Worm (Caenorhabditis elegans): ENCODE measurements around the gene cyp-29A4.

cyp-29A4 gene

ce11 chrV:9666394-9666793 is 11.8 kb downstream of the cyp-29A4 start, which contains the start of gene ZK287.1:
Gene ZK287.1, plus strand, starts transcription at chrV:9666694.
- TF ChIP-seq zag-1 (tag; optimal IDR thresholded peaks at IDR 0.05) (peak; percentile 28), egl-27 (tag; optimal IDR thresholded peaks at IDR 0.05) (peak; percentile 29), elt-1 (tag; optimal IDR thresholded peaks at IDR 0.05) (no peak), unc-55 (GFP tag; optimal IDR thresholded peaks at IDR 0.05) (peak; percentile 35)

ce11 chrV:9672495-9672894 is 17.9 kb downstream of the cyp-29A4 start:
- no peak for TF ChIP-seq unc-55 (GFP tag; optimal IDR thresholded peaks at IDR 0.05)
- no peak for TF ChIP-seq nhr-237 (tag; optimal IDR thresholded peaks at IDR 0.05)
- TF ChIP-seq blmp-1 (tag; optimal IDR thresholded peaks at IDR 0.05; ENCODE audit: insufficient read depth) = no peak
- TF ChIP-seq elt-3 (tag; optimal IDR thresholded peaks at IDR 0.05) = no peak
- TF ChIP-seq egl-27 (tag; optimal IDR thresholded peaks at IDR 0.05) = no peak
- TF ChIP-seq lin-39 (tag; optimal IDR thresholded peaks at IDR 0.05) = no peak
- TF ChIP-seq nhr-25 (tag; optimal IDR thresholded peaks at IDR 0.05) = no peak
- TF ChIP-seq ama-1 (optimal IDR thresholded peaks at IDR 0.05) = no peak
- no peak for TF ChIP-seq ceh-16 (tag; optimal IDR thresholded peaks at IDR 0.05)
- no peak for TF ChIP-seq ZK546.5 (tag; optimal IDR thresholded peaks at IDR 0.05)

- TF ChIP-seq nhr-10 (tag; optimal IDR thresholded peaks at IDR 0.05) = no peak
- no peak for TF ChIP-seq ztf-11 (tag; optimal IDR thresholded peaks at IDR 0.05)
- TF ChIP-seq C34F6.9 (tag; optimal IDR thresholded peaks at IDR 0.05) = peak; percentile 32
- TF ChIP-seq ztf-1 (GFP tag; conservative IDR thresholded peaks at IDR 0.05) = no peak
- TF ChIP-seq elt-3 (tag; optimal IDR thresholded peaks at IDR 0.05) = no peak
- no peak for TF ChIP-seq sma-3 (GFP tag; optimal IDR thresholded peaks at IDR 0.05)
These were observed 18.8 kb downstream of the cyp-29A4 start, which contains the start of gene sulp-8 for ce11 chrV:9673199-9673843. Gene sulp-8, minus strand, starts transcription at chrV:9673667.

DNA sequence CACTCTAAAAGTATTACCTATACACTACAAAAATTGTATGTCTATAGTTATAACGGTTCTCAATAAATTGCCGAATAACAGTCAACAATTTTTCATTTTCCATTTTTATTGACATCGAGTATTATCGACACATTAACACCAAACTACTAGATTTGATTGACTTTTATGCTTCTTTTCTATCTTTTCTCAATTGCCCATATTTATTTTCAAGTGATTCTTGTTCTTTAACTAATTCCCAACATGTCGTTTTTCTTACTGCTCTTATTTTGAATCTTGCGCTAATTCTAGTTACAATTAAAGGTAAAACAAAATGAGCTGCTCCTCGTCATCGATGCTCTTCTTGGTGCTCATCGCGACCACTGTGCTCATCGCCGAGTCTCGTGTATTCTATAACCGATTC is 23.4 kb downstream of the cyp-29A4 start, which contains the start of gene cthd-1:
Gene cthd-1 (plus strand): TSS at position 301 of the 400 bp plus-strand sequence.
- no peak for TF ChIP-seq fos-1 (tag; optimal IDR thresholded peaks at IDR 0.05)
- TF ChIP-seq ztf-4 (tag; optimal IDR thresholded peaks at IDR 0.05) = no peak

ce11 chrV:9679166-9679565 is 24.6 kb downstream of the cyp-29A4 start, which contains the start of gene ZK287.9:
Gene ZK287.9, plus strand, starts transcription at chrV:9679357.
- TF ChIP-seq mbf-1 (tag; optimal IDR thresholded peaks at IDR 0.05) (no peak), egl-27 (tag; optimal IDR thresholded peaks at IDR 0.05) (no peak), peb-1 (tag; optimal IDR thresholded peaks at IDR 0.05) (no peak), C34F6.9 (tag; optimal IDR thresholded peaks at IDR 0.05) (no peak), fos-1 (tag; optimal IDR thresholded peaks at IDR 0.05) (peak; percentile 63)

DNA sequence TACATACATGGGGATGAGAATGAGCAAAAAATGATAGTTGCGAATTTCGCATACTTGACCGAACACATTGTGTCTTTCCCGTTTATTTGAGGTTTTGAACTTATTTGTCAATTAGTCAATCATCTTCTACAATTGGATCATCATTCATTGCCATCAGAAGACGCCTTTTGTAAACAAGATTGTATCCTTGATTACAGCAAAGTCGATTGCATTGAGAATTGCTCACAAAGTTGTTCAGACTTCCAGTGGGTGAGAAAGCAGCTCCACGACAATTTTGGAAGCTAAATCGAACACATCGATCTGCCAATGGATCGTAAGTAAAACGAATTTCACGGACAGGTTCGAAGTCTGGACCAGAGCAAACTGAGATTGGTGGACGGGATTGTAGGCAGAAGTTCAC is 25.7 kb downstream of the cyp-29A4 start:
- TF ChIP-seq aly-2 (tag; optimal IDR thresholded peaks at IDR 0.05) (no peak), elt-3 (tag; optimal IDR thresholded peaks at IDR 0.05) (no peak), mdl-1 (tag; optimal IDR thresholded peaks at IDR 0.05) (no peak), lin-39 (tag; optimal IDR thresholded peaks at IDR 0.05) (no peak), nhr-77 (tag; optimal IDR thresholded peaks at IDR 0.05) (no peak), nhr-11 (tag; optimal IDR thresholded peaks at IDR 0.05) (no peak), ztf-11 (tag; optimal IDR thresholded peaks at IDR 0.05) (no peak), crh-2 (tag; optimal IDR thresholded peaks at IDR 0.05) (no peak), ztf-4 (tag; optimal IDR thresholded peaks at IDR 0.05) (no peak), fos-1 (tag; optimal IDR thresholded peaks at IDR 0.05) (no peak), blmp-1 (tag; optimal IDR thresholded peaks at IDR 0.05; ENCODE audit: insufficient read depth) (no peak), peb-1 (tag; optimal IDR thresholded peaks at IDR 0.05) (no peak), ZK546.5 (tag; optimal IDR thresholded peaks at IDR 0.05) (no peak), F13H6.1 (tag; optimal IDR thresholded peaks at IDR 0.05) (no peak), zag-1 (tag; optimal IDR thresholded peaks at IDR 0.05) (no peak), nhr-237 (tag; optimal IDR thresholded peaks at IDR 0.05) (no peak)

ce11 chrV:9685559-9685958 is 31.0 kb downstream of the cyp-29A4 start, which contains the start of gene ZK287.4:
Gene ZK287.4, minus strand, starts transcription at chrV:9685659.
- TF ChIP-seq mbf-1 (tag; optimal IDR thresholded peaks at IDR 0.05) (no peak), skn-1 (tag; optimal IDR thresholded peaks at IDR 0.05) (no peak), unc-55 (GFP tag; optimal IDR thresholded peaks at IDR 0.05) (no peak), lin-39 (tag; optimal IDR thresholded peaks at IDR 0.05) (no peak), elt-1 (tag; optimal IDR thresholded peaks at IDR 0.05) (no peak), ZK546.5 (tag; optimal IDR thresholded peaks at IDR 0.05) (no peak), nhr-6 (tag; optimal IDR thresholded peaks at IDR 0.05) (no peak), crh-2 (tag; optimal IDR thresholded peaks at IDR 0.05) (no peak), nhr-10 (tag; optimal IDR thresholded peaks at IDR 0.05) (no peak), C34F6.9 (tag; optimal IDR thresholded peaks at IDR 0.05) (no peak)
